Fruit fly (Drosophila melanogaster) whole organism, embryonic: ENCODE results near the gene Dap160.

ENCODE experiments used
- B-H1 ChIP-seq: fragments of 200-800 bp; sonication (Bioruptor generic); IDR thresholded peaks from 3 replicates; pipeline ENCODE4 v1.3.6; 2022; ENCODE audit warnings: missing biosample characterization, missing genetic modification characterization
- Bgb ChIP-seq: fragments of 200-800 bp; sonication (Bioruptor generic); IDR thresholded peaks from 2 replicates; pipeline ENCODE4 v1.3.6; 2022; ENCODE audit warnings: missing biosample characterization, missing genetic modification characterization; ENCODE audit not compliant: partially characterized antibody
- CG10267 ChIP-seq: fragments of 200-800 bp; sonication (Bioruptor generic); optimal IDR thresholded peaks from 2 replicates; lab custom pipeline; 2018; ENCODE audit warnings: missing biosample characterization, mild to moderate bottlenecking, missing genetic modification characterization, moderate library complexity
- CG11247 ChIP-seq: fragments of 200-800 bp; sonication (Bioruptor generic); IDR thresholded peaks from 2 replicates; pipeline ENCODE4 v1.3.6; 2022; ENCODE audit warnings: missing biosample characterization, missing genetic modification characterization
- CG12104 ChIP-seq: fragments of 200-800 bp; sonication (Bioruptor generic); optimal IDR thresholded peaks from 3 replicates; lab custom pipeline; 2016; ENCODE audit warnings: missing biosample characterization, missing genetic modification characterization
- CG12942 ChIP-seq: fragments of 200-800 bp; sonication (Bioruptor generic); optimal IDR thresholded peaks from 3 replicates; lab custom pipeline; 2016; ENCODE audit warnings: missing biosample characterization, missing genetic modification characterization
- CG15696 ChIP-seq: fragments of 200-800 bp; sonication (Bioruptor generic); optimal IDR thresholded peaks from 2 replicates; lab custom pipeline; 2019; ENCODE audit warnings: missing biosample characterization, mild to moderate bottlenecking, missing genetic modification characterization, moderate library complexity
- CG16813 ChIP-seq: fragments of 200-800 bp; sonication (Bioruptor generic); IDR thresholded peaks from 3 replicates; pipeline ENCODE4 v1.3.6; 2022; ENCODE audit warnings: missing biosample characterization, missing genetic modification characterization; ENCODE audit not compliant: partially characterized antibody
- CG1792 ChIP-seq: fragments of 200-800 bp; sonication (Bioruptor generic); optimal IDR thresholded peaks from 2 replicates; lab custom pipeline; 2016; ENCODE audit warnings: missing biosample characterization, missing genetic modification characterization
- CG2129 ChIP-seq: fragments of 200-800 bp; sonication (Bioruptor generic); IDR thresholded peaks from 2 replicates; pipeline ENCODE4 v1.3.6; 2022; ENCODE audit warnings: missing biosample characterization, missing genetic modification characterization; ENCODE audit not compliant: partially characterized antibody
- CG2712 ChIP-seq: fragments of 200-800 bp; optimal IDR thresholded peaks from 3 replicates; lab custom pipeline; 2019; ENCODE audit warnings: missing biosample characterization, mild to moderate bottlenecking, missing genetic modification characterization, moderate library complexity
- CG30020 ChIP-seq: fragments of 200-800 bp; optimal IDR thresholded peaks from 2 replicates; lab custom pipeline; 2019; ENCODE audit warnings: missing biosample characterization, mild to moderate bottlenecking, missing genetic modification characterization, moderate library complexity
- CG42726 ChIP-seq: fragments of 200-800 bp; sonication (Bioruptor generic); IDR thresholded peaks from 2 replicates; pipeline ENCODE4 v1.3.6; 2022; ENCODE audit warnings: missing biosample characterization, missing genetic modification characterization; ENCODE audit not compliant: partially characterized antibody
- CG6272 ChIP-seq: fragments of 200-800 bp; sonication (Bioruptor generic); IDR thresholded peaks from 2 replicates; pipeline ENCODE4 v1.3.6; 2022; ENCODE audit warnings: missing biosample characterization, missing genetic modification characterization
- CG6791 ChIP-seq: fragments of 200-800 bp; sonication (Bioruptor generic); IDR thresholded peaks from 3 replicates; pipeline ENCODE4 v1.3.6; 2022; ENCODE audit warnings: missing biosample characterization, missing genetic modification characterization; ENCODE audit not compliant: partially characterized antibody
- CG9797 ChIP-seq: fragments of 200-800 bp; sonication (Bioruptor generic); optimal IDR thresholded peaks from 3 replicates; lab custom pipeline; 2018; ENCODE audit warnings: missing biosample characterization, mild to moderate bottlenecking, missing genetic modification characterization
- D ChIP-seq, 2 experiments: fragments of 200-800 bp in 1 of 2; fragments of >200 bp in 1 of 2; sonication (Bioruptor generic) in 1 of 2; optimal IDR thresholded peaks; 2 replicates in 1 of 2; 3 replicates in 1 of 2; lab custom pipeline; 2017; ENCODE audit warnings: mild to moderate bottlenecking in 1 of 2, missing biosample characterization in 1 of 2, missing genetic modification characterization in 1 of 2, missing genetic modification reagents in 1 of 2
- Dll ChIP-seq: fragments of 200-800 bp; sonication (Bioruptor generic); IDR thresholded peaks from 4 replicates; pipeline ENCODE4 v1.3.6; 2022; ENCODE audit warnings: missing biosample characterization, missing genetic modification characterization; ENCODE audit not compliant: partially characterized antibody
- E2f2 ChIP-seq: fragments of 200-800 bp; sonication (Bioruptor generic); IDR thresholded peaks from 2 replicates; pipeline ENCODE4 v1.3.6; 2022; ENCODE audit warnings: missing biosample characterization, missing genetic modification characterization
- Gug ChIP-seq: fragments of 200-800 bp; sonication (Bioruptor generic); IDR thresholded peaks from 4 replicates; pipeline ENCODE4 v1.3.6; 2022; ENCODE audit warnings: missing biosample characterization, missing genetic modification characterization
- HLH3B ChIP-seq: fragments of 200-800 bp; sonication (Bioruptor generic); IDR thresholded peaks from 2 replicates; pipeline ENCODE4 v1.3.6; 2022; ENCODE audit warnings: missing biosample characterization, missing genetic modification characterization
- Hmr ChIP-seq: fragments of 200-800 bp; sonication (Bioruptor generic); optimal IDR thresholded peaks from 3 replicates; lab custom pipeline; 2017; ENCODE audit warnings: mild to moderate bottlenecking, missing biosample characterization, missing genetic modification reagents, missing genetic modification characterization
- MTF-1 ChIP-seq: fragments of 200-800 bp; sonication (Bioruptor generic); optimal IDR thresholded peaks from 2 replicates; lab custom pipeline; 2018; ENCODE audit warnings: missing biosample characterization, mild to moderate bottlenecking, missing genetic modification characterization, borderline replicate concordance
- Med ChIP-seq: fragments of 200-800 bp; sonication (Bioruptor generic); peaks from one replicate; lab custom pipeline; 2016; ENCODE audit warnings: missing biosample characterization, missing genetic modification characterization, mild to moderate bottlenecking, inconsistent platforms, moderate library complexity
- NFAT ChIP-seq: fragments of 200-800 bp; sonication (Bioruptor generic); IDR thresholded peaks from 2 replicates; pipeline ENCODE4 v1.3.6; 2022; ENCODE audit warnings: missing biosample characterization, missing genetic modification characterization
- Opbp ChIP-seq: fragments of 200-800 bp; sonication (Bioruptor generic); IDR thresholded peaks from 3 replicates; pipeline ENCODE4 v1.3.6; 2022; ENCODE audit warnings: missing biosample characterization, missing genetic modification characterization; ENCODE audit not compliant: partially characterized antibody
- Rfx ChIP-seq: fragments of 200-800 bp; sonication (Bioruptor generic); IDR thresholded peaks from 2 replicates; pipeline ENCODE4 v1.3.6; 2022; ENCODE audit warnings: missing biosample characterization, missing genetic modification characterization
- Scr ChIP-seq: fragments of 200-800 bp; sonication (Bioruptor generic); IDR thresholded peaks from 2 replicates; pipeline ENCODE4 v1.3.6; 2022; ENCODE audit warnings: missing biosample characterization, missing genetic modification characterization; ENCODE audit not compliant: partially characterized antibody
- Stat92E ChIP-seq, 3 experiments: fragments of >200 bp in 2 of 3; fragments of 200-800 bp in 1 of 3; sonication (Bioruptor generic) in 1 of 3; optimal IDR thresholded peaks; 2 replicates each; lab custom pipeline; 2017 to 2019; ENCODE audit warnings: missing biosample characterization in 3 of 3, missing genetic modification characterization in 3 of 3, mild to moderate bottlenecking in 1 of 3, moderate library complexity in 1 of 3
- amos ChIP-seq: fragments of 200-800 bp; sonication (Bioruptor generic); IDR thresholded peaks from 2 replicates; pipeline ENCODE4 v1.3.6; 2022; ENCODE audit warnings: missing biosample characterization, missing genetic modification characterization; ENCODE audit not compliant: partially characterized antibody
- ato ChIP-seq: fragments of 200-800 bp; sonication (Bioruptor generic); IDR thresholded peaks from 2 replicates; pipeline ENCODE4 v1.3.6; 2022; ENCODE audit warnings: missing biosample characterization, missing genetic modification characterization; ENCODE audit not compliant: partially characterized antibody
- bbx ChIP-seq: fragments of 200-800 bp; sonication (Bioruptor generic); IDR thresholded peaks from 2 replicates; pipeline ENCODE4 v1.3.6; 2022; ENCODE audit warnings: missing biosample characterization, missing genetic modification characterization; ENCODE audit not compliant: partially characterized antibody
- bowl ChIP-seq: fragments of 200-800 bp; sonication (Bioruptor generic); IDR thresholded peaks from 2 replicates; pipeline ENCODE4 v1.3.6; 2022; ENCODE audit warnings: missing biosample characterization, missing genetic modification characterization
- chinmo ChIP-seq: fragments of 200-800 bp; sonication (Bioruptor generic); IDR thresholded peaks from 4 replicates; pipeline ENCODE4 v1.3.6; 2022; ENCODE audit warnings: missing biosample characterization, missing genetic modification characterization; ENCODE audit not compliant: partially characterized antibody
- ci ChIP-seq: fragments of 200-800 bp; sonication (Bioruptor generic); IDR thresholded peaks from 3 replicates; pipeline ENCODE4 v1.3.6; 2022; ENCODE audit warnings: missing biosample characterization, missing genetic modification characterization
- gfzf ChIP-seq: fragments of 200-800 bp; sonication (Bioruptor generic); optimal IDR thresholded peaks from 2 replicates; lab custom pipeline; 2016; ENCODE audit warnings: missing biosample characterization, mild to moderate bottlenecking, missing genetic modification characterization, moderate library complexity
- knrl ChIP-seq: fragments of 200-800 bp; sonication (Bioruptor generic); IDR thresholded peaks from 3 replicates; pipeline ENCODE4 v1.3.6; 2022; ENCODE audit warnings: missing biosample characterization, missing genetic modification characterization; ENCODE audit not compliant: partially characterized antibody
- mld ChIP-seq: fragments of 200-800 bp; sonication (Bioruptor generic); IDR thresholded peaks from 3 replicates; pipeline ENCODE4 v1.3.6; 2022; ENCODE audit warnings: missing biosample characterization, missing genetic modification characterization; ENCODE audit not compliant: partially characterized antibody
- nmo ChIP-seq: fragments of 200-800 bp; sonication (Bioruptor generic); optimal IDR thresholded peaks from 2 replicates; lab custom pipeline; 2018; ENCODE audit warnings: missing biosample characterization, mild to moderate bottlenecking, missing genetic modification characterization, moderate library complexity
- otp ChIP-seq: fragments of 200-800 bp; sonication (Bioruptor generic); IDR thresholded peaks from 3 replicates; pipeline ENCODE4, ENCODE4 v1.3.6; 2022; ENCODE audit warnings: missing biosample characterization, missing genetic modification characterization
- pzg ChIP-seq: fragments of 200-800 bp; sonication (Bioruptor generic); optimal IDR thresholded peaks from 3 replicates; lab custom pipeline; 2018; ENCODE audit warnings: missing biosample characterization, mild to moderate bottlenecking, missing genetic modification characterization, moderate library complexity
- scrt ChIP-seq: fragments of 200-800 bp; sonication (Bioruptor generic); optimal IDR thresholded peaks from 2 replicates; lab custom pipeline; 2018; ENCODE audit warnings: missing biosample characterization, mild to moderate bottlenecking, missing genetic modification characterization, moderate library complexity
- sens-2 ChIP-seq: fragments of 200-800 bp; sonication (Bioruptor generic); IDR thresholded peaks from 2 replicates; pipeline ENCODE4 v1.3.6; 2022; ENCODE audit warnings: missing biosample characterization, missing genetic modification characterization
- slbo ChIP-seq: fragments of 200-800 bp; sonication (Bioruptor generic); IDR thresholded peaks from 2 replicates; pipeline ENCODE4 v1.3.6; 2022; ENCODE audit warnings: missing biosample characterization, missing genetic modification characterization
- sob ChIP-seq: fragments of 200-800 bp; sonication (Bioruptor generic); IDR thresholded peaks from 2 replicates; pipeline ENCODE4 v1.3.6; 2022; ENCODE audit warnings: missing biosample characterization, missing genetic modification characterization
- tgo ChIP-seq: fragments of 200-800 bp; sonication (Bioruptor generic); IDR thresholded peaks from 3 replicates; pipeline ENCODE4 v1.3.6; 2022; ENCODE audit warnings: missing biosample characterization, missing genetic modification characterization
- tx ChIP-seq: fragments of 200-800 bp; sonication (Bioruptor generic); optimal IDR thresholded peaks from 2 replicates; lab custom pipeline; 2016; ENCODE audit warnings: missing biosample characterization, missing genetic modification characterization

The Dap160 gene

DNA sequence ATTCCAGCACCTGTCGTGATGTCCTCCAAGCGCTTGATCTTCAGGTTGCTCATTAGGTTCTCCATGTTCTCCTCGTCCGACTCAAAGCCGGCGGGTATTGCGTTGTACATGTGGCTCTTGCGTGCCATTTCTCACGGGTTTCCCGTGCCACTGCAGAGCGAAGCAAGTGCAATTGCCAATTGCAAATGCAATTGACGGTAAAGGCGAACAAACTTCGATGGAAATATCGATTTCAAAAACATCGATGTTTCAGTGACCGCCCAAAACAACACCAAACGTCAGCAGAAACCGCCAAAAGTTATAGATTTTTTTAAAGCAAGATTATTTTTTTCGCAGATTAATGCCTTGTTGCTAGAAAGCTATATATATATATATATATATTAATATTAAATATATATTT lies 20.7 kb upstream of the Dap160 start, which contains the start of gene Nbr (continued):
- TF ChIP-seq D (optimal IDR thresholded peaks at IDR 0.05; lab: Kevin White, UChicago) (no peak), D (GFP tag; optimal IDR thresholded peaks at IDR 0.05; lab: Kevin White, UChicago) (no peak), gfzf (GFP tag; lab: Kevin White, UChicago) (no peak), NFAT (GFP tag; lab: Robert Waterston, UW) (peak; percentile 44; the same call in 1 of the 2 replicates), Hmr (GFP tag; lab: Kevin White, UChicago) (no peak), Gug (GFP tag; lab: Robert Waterston, UW) (peak; percentile 51; the same call in 2 of the 4 replicates), Stat92E (GFP tag; optimal IDR thresholded peaks at IDR 0.05; lab: Kevin White, UChicago) (no peak), Dll (GFP tag; lab: Robert Waterston, UW) (peak; percentile 67), mld (GFP tag; lab: Robert Waterston, UW) (no peak), CG2712 (tag; lab: Kevin White, UChicago) (no peak), B-H1 (GFP tag; lab: Robert Waterston, UW) (no peak), ci (GFP tag; lab: Robert Waterston, UW) (0 out of 3 replicates have a peak, but pooled peaks have one; percentile 24), knrl (GFP tag; lab: Robert Waterston, UW) (peak; percentile 33; the same call in 2 of the 3 replicates), CG10267 (tag; lab: Kevin White, UChicago) (no peak), slbo (GFP tag; lab: Robert Waterston, UW) (peak; percentile 54), pzg (GFP tag; lab: Kevin White, UChicago) (peak; percentile 12), HLH3B (GFP tag; lab: Robert Waterston, UW) (0 out of 2 replicates have a peak, but pooled peaks have one; percentile 4), CG30020 (no peak), Scr (GFP tag; lab: Robert Waterston, UW) (peak; percentile 56), scrt (no peak), CG6791 (GFP tag; lab: Robert Waterston, UW) (0 out of 3 replicates have a peak, but pooled peaks have one; percentile 35), CG15696 (no peak), tx (GFP tag; lab: Kevin White, UChicago) (no peak), tgo (no peak), CG6272 (peak; percentile 46; the same call in 1 of the 2 replicates), bowl (GFP tag; lab: Robert Waterston, UW) (no peak), CG16813 (peak; percentile 54; the same call in 2 of the 3 replicates), chinmo (GFP tag; lab: Robert Waterston, UW) (peak; percentile 76; the same call in 1 of the 4 replicates), MTF-1 (GFP tag; lab: Kevin White, UChicago) (no peak), bbx (GFP tag; lab: Robert Waterston, UW) (peak; percentile 67), sens-2 (GFP tag; lab: Robert Waterston, UW) (no peak), CG9797 (GFP tag; lab: Kevin White, UChicago) (no peak), CG1792 (GFP tag; lab: Kevin White, UChicago) (no peak), amos (GFP tag; lab: Robert Waterston, UW) (peak; percentile 62), Bgb (peak; percentile 52), Rfx (GFP tag; lab: Robert Waterston, UW) (peak; percentile 39), sob (GFP tag; lab: Robert Waterston, UW) (peak; percentile 11; the same call in 1 of the 2 replicates), nmo (GFP tag; lab: Kevin White, UChicago) (no peak), E2f2 (GFP tag; lab: Robert Waterston, UW) (0 out of 2 replicates have a peak, but pooled peaks have one; percentile 38), ato (peak; percentile 33; the same call in 1 of the 2 replicates), CG2129 (no peak), otp (0 out of 3 replicates have a peak, but pooled peaks have one; percentile 16), Med (GFP tag; lab: Kevin White, UChicago) (peak; percentile 72), CG11247 (GFP tag; lab: Robert Waterston, UW) (peak; percentile 36; the same call in 1 of the 2 replicates), CG42726 (no peak), CG12942 (GFP tag; lab: Kevin White, UChicago) (no peak), Opbp (peak; percentile 31; the same call in 1 of the 3 replicates), CG12104 (no peak)
